Worm (Caenorhabditis elegans) whole organism, L4 larva: ENCODE data around the gene tiar-1.

ENCODE experiments used
- F26F4.8 ChIP-seq: fragments of 200-800 bp; sonication (Bioruptor generic); conservative IDR thresholded peaks from 2 replicates; pipeline ENCODE4 v1.3.6; 2022; ENCODE audit warnings: missing genetic modification characterization, missing compliant biosample characterization
- ama-1 ChIP-seq: fragments of 150-350 bp; optimal IDR thresholded peaks from 2 replicates; lab custom pipeline; 2014; ENCODE audit warnings: inconsistent platforms, mixed read lengths
- arid-1 ChIP-seq: fragments of 200-800 bp; sonication (Bioruptor generic); conservative IDR thresholded peaks from 2 replicates; pipeline ENCODE4 v1.3.6; 2022; ENCODE audit warnings: missing genetic modification reagents, missing genetic modification characterization, missing compliant biosample characterization
- attf-4 ChIP-seq: sonication (generic microtip); optimal IDR thresholded peaks from 3 replicates; lab custom pipeline; 2017; ENCODE audit warnings: missing biosample characterization, missing genetic modification characterization
- ceh-20 ChIP-seq: fragments of 200-800 bp; sonication (Bioruptor generic); IDR thresholded peaks from 2 replicates; pipeline ENCODE4 v1.3.6; 2022; ENCODE audit warnings: missing genetic modification reagents, missing genetic modification characterization, missing compliant biosample characterization
- ceh-32 ChIP-seq: sonication (generic microtip); optimal IDR thresholded peaks from 2 replicates; lab custom pipeline; 2016; ENCODE audit warnings: mild to moderate bottlenecking, missing genetic modification characterization, missing compliant biosample characterization; ENCODE audit not compliant: poor library complexity
- ceh-44 ChIP-seq: fragments of 200-800 bp; sonication (Bioruptor generic); IDR thresholded peaks from 2 replicates; pipeline ENCODE4 v1.3.6; 2022; ENCODE audit warnings: missing genetic modification reagents, missing genetic modification characterization, missing compliant biosample characterization
- ceh-82 ChIP-seq: sonication (generic microtip); optimal IDR thresholded peaks from 2 replicates; lab custom pipeline; 2017; ENCODE audit warnings: missing biosample characterization, missing genetic modification characterization
- daf-16 ChIP-seq, 3 experiments: sonication (generic microtip); optimal IDR thresholded peaks; 2 replicates each; lab custom pipeline; 2016 to 2017; ENCODE audit warnings: missing genetic modification characterization in 3 of 3, missing genetic modification reagents in 3 of 3, mild to moderate bottlenecking in 2 of 3, missing compliant biosample characterization in 2 of 3, missing biosample characterization in 1 of 3, moderate library complexity in 1 of 3
- daf-8 ChIP-seq: fragments of 200-800 bp; sonication (Bioruptor generic); IDR thresholded peaks from 2 replicates; pipeline ENCODE4 v1.3.6; 2022; ENCODE audit warnings: missing genetic modification characterization, missing compliant biosample characterization
- dmd-6 ChIP-seq: fragments of 200-800 bp; sonication (Bioruptor generic); IDR thresholded peaks from 2 replicates; pipeline ENCODE4 v1.3.6; 2022; ENCODE audit warnings: missing genetic modification reagents, missing genetic modification characterization, missing compliant biosample characterization
- dve-1 ChIP-seq: sonication (generic microtip); optimal IDR thresholded peaks from 2 replicates; lab custom pipeline; 2017; ENCODE audit warnings: antibody characterized with exemption, mild to moderate bottlenecking, missing genetic modification characterization, missing compliant biosample characterization; ENCODE audit not compliant: insufficient read depth
- hlh-11 ChIP-seq: fragments of 200-800 bp; sonication (Bioruptor generic); optimal IDR thresholded peaks from 2 replicates; lab custom pipeline; 2018; ENCODE audit warnings: mild to moderate bottlenecking, missing genetic modification characterization, missing compliant biosample characterization
- lin-1 ChIP-seq: fragments of 200-800 bp; sonication (Bioruptor generic); IDR thresholded peaks from 2 replicates; pipeline ENCODE4 v1.3.6; 2022; ENCODE audit warnings: missing genetic modification reagents, missing genetic modification characterization, missing compliant biosample characterization
- lin-15B ChIP-seq: fragments of 150-350 bp; sonication (generic microtip); optimal IDR thresholded peaks from 3 replicates; lab custom pipeline; 2014; ENCODE audit warnings: missing biosample characterization, missing genetic modification characterization
- lin-39 ChIP-seq: fragments of 150-350 bp; optimal IDR thresholded peaks from 2 replicates; lab custom pipeline; 2014; ENCODE audit warnings: missing biosample characterization, missing genetic modification reagents, missing genetic modification characterization
- lsy-2 ChIP-seq, 2 experiments: fragments of 150-350 bp in 1 of 2; sonication (generic microtip) in 1 of 2; optimal IDR thresholded peaks; 2 replicates each; lab custom pipeline; 2014 to 2017; ENCODE audit warnings: missing biosample characterization in 2 of 2, missing genetic modification characterization in 2 of 2
- mxl-3 ChIP-seq: fragments of 200-800 bp; sonication (Bioruptor generic); optimal IDR thresholded peaks from 2 replicates; lab custom pipeline; 2018; ENCODE audit warnings: mild to moderate bottlenecking, missing genetic modification characterization, missing compliant biosample characterization
- nhr-28 ChIP-seq: fragments of 150-350 bp; optimal IDR thresholded peaks from 2 replicates; lab custom pipeline; 2014; ENCODE audit warnings: missing biosample characterization, missing genetic modification characterization
- nhr-42 ChIP-seq: fragments of 200-800 bp; sonication (Bioruptor generic); IDR thresholded peaks from 2 replicates; pipeline ENCODE4 v1.3.6; 2022; ENCODE audit warnings: missing genetic modification characterization, missing compliant biosample characterization
- nhr-6 ChIP-seq: fragments of 150-350 bp; optimal IDR thresholded peaks from 2 replicates; lab custom pipeline; 2014; ENCODE audit warnings: missing biosample characterization, missing genetic modification characterization
- pha-4 ChIP-seq, 2 experiments: fragments of 150-350 bp in 1 of 2; fragments of 200-800 bp in 1 of 2; sonication (Bioruptor generic) in 1 of 2; IDR thresholded peaks in 1 of 2; optimal IDR thresholded peaks in 1 of 2; 2 replicates each; pipeline versions ENCODE4 v1.3.6 to Lab custom; 2014 to 2022; ENCODE audit warnings: missing genetic modification characterization in 2 of 2, missing genetic modification reagents in 2 of 2, missing biosample characterization in 1 of 2, missing compliant biosample characterization in 1 of 2
- php-3 ChIP-seq: fragments of 200-800 bp; sonication (Bioruptor generic); IDR thresholded peaks from 2 replicates; pipeline ENCODE4 v1.3.6; 2022; ENCODE audit warnings: missing genetic modification reagents, missing genetic modification characterization, missing compliant biosample characterization
- pqm-1 ChIP-seq: sonication (generic microtip); optimal IDR thresholded peaks from 2 replicates; lab custom pipeline; 2017; ENCODE audit warnings: missing biosample characterization, missing genetic modification characterization
- skn-1 ChIP-seq: fragments of 150-350 bp; optimal IDR thresholded peaks from 2 replicates; lab custom pipeline; 2014; ENCODE audit warnings: missing biosample characterization, missing genetic modification characterization
- snpc-4 ChIP-seq: fragments of 150-350 bp; optimal IDR thresholded peaks from 2 replicates; lab custom pipeline; 2014; ENCODE audit warnings: missing biosample characterization, missing genetic modification characterization
- unc-130 ChIP-seq: sonication (generic microtip); optimal IDR thresholded peaks from 2 replicates; lab custom pipeline; 2016; ENCODE audit warnings: missing genetic modification reagents, missing genetic modification characterization, missing compliant biosample characterization
- unc-62 ChIP-seq, 3 experiments: fragments of 150-350 bp in 1 of 3; sonication (generic microtip); optimal IDR thresholded peaks in 2 of 3; peaks in 1 of 3; 1 replicate in 1 of 3; 2 replicates in 2 of 3; lab custom pipeline; 2014 to 2017; ENCODE audit warnings: missing biosample characterization in 3 of 3, missing genetic modification characterization in 3 of 3, missing genetic modification reagents in 3 of 3, missing genotype in 1 of 3
- zag-1 ChIP-seq: fragments of 150-350 bp; optimal IDR thresholded peaks from 2 replicates; lab custom pipeline; 2014; ENCODE audit warnings: missing biosample characterization, missing genetic modification characterization
- zip-2 ChIP-seq: fragments of 150-350 bp; optimal IDR thresholded peaks from 2 replicates; lab custom pipeline; 2014; ENCODE audit warnings: missing biosample characterization, missing genetic modification characterization
- ztf-11 ChIP-seq: fragments of 150-350 bp; optimal IDR thresholded peaks from 2 replicates; lab custom pipeline; 2014; ENCODE audit warnings: missing biosample characterization, missing genetic modification characterization

The tiar-1 gene

ce11 chrII:5748395-5748794 lies 33.8 kb upstream of the tiar-1 start (continued):
- peak in 1 of 2 experiments; percentile 0 for TF ChIP-seq daf-16 (GFP tag; optimal IDR thresholded peaks at IDR 0.05; lab: Kevin White, UChicago)
- peak; percentile 78 for TF ChIP-seq daf-16 (tag; optimal IDR thresholded peaks at IDR 0.05; lab: Kevin White, UChicago)
- TF ChIP-seq nhr-6, result no peak
- TF ChIP-seq nhr-42 (GFP tag; lab: Robert Waterston, UW), result no peak
- TF ChIP-seq lsy-2 (tag; optimal IDR thresholded peaks at IDR 0.05; lab: Kevin White, UChicago), result no peak
- peak; percentile 28; the same call in 1 of the 2 replicates for TF ChIP-seq php-3 (GFP tag; lab: Robert Waterston, UW)
- TF ChIP-seq pha-4 (GFP tag; IDR thresholded peaks at IDR 0.05; lab: Robert Waterston, UW), result peak; percentile 25; the same call in 1 of the 2 replicates
- no peak for TF ChIP-seq pha-4 (tag; optimal IDR thresholded peaks at IDR 0.05; lab: Kevin White, UChicago)
- TF ChIP-seq mxl-3, result peak; percentile 14

DNA sequence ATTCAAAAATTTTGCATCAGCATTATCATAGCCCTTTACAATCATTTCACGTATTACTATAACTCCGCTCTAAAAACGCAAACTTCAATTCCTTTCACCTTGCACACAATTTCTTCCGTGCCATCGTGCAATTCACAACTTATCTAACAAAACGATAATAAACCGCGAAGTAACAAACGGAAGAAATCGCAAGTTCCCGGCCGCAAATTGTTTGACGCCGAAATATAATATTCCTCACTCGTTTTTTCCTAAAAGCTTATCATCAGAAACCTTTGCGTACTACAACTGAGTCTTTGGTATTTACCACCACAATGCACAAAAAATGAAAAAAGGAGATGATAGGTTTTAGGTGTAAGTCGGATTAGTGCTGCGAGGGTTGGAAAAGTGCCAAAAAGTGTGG lies 32.7 kb upstream of the tiar-1 start:
- TF ChIP-seq nhr-28 (tag; lab: Kevin White, UChicago) (peak; percentile 72), hlh-11 (tag; lab: Kevin White, UChicago) (peak; percentile 30), pqm-1 (tag; lab: Kevin White, UChicago) (peak; percentile 73), ceh-20 (GFP tag; lab: Robert Waterston, UW) (no peak), ama-1 (no peak), dmd-6 (GFP tag; lab: Robert Waterston, UW) (peak; percentile 21; the same call in 1 of the 2 replicates), daf-16 (GFP tag; optimal IDR thresholded peaks at IDR 0.05; lab: Kevin White, UChicago) (no peak), daf-16 (tag; optimal IDR thresholded peaks at IDR 0.05; lab: Kevin White, UChicago) (peak; percentile 27), unc-130 (no peak)

ce11 chrII:5745088-5745487 lies 30.5 kb upstream of the tiar-1 start, which contains the start of gene F10C1.9:
Gene F10C1.9 (minus strand): TSS chrII:5745284.
- TF ChIP-seq dmd-6 (GFP tag; lab: Robert Waterston, UW) (0 out of 2 replicates have a peak, but pooled peaks have one; percentile 17), pha-4 (GFP tag; IDR thresholded peaks at IDR 0.05; lab: Robert Waterston, UW) (no peak), pha-4 (tag; optimal IDR thresholded peaks at IDR 0.05; lab: Kevin White, UChicago) (no peak)

DNA sequence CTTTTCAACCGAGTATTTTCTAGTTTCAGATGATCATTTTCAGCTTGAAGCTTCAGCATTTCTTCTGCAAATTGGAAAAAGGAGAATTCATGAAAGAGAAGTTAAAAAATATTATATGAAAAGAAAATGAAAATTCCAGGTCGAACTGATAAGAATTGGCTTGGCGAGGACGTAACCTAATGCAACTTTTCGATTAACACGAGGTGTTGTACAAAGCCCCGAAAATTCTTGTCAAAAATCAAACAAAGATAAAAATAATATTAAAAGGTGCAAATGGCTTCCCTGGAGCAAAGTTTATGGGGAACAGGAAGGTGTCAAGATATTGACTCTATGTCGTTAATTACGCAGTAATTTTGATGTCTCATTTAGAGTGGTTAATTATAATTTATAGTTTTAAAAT lies 29.7 kb upstream of the tiar-1 start:
- TF ChIP-seq dve-1 (tag; lab: Kevin White, UChicago) (peak; percentile 59), dmd-6 (GFP tag; lab: Robert Waterston, UW) (peak; percentile 55), ceh-44 (no peak), pqm-1 (tag; lab: Kevin White, UChicago) (peak; percentile 52)

DNA sequence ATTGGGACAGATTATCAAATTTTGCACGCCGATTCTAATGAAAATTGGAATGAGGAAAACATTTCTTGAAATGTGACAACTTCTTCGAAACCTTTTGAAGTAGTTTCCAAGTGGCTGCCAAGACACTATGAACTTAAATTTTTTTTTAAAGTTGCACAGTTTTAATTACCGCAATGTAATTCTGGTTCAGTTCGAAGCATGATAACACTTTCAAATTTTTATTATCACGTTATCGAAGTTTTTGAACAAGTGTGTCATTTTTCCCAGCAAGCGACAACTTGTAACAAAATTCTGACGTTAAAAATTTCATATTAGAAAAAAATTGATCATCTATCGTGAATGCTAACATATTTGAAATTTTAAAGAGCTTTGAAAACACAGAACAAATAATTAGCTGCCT lies 28.1 kb upstream of the tiar-1 start:
- TF ChIP-seq ceh-32, result no peak
- TF ChIP-seq zag-1 (tag; lab: Kevin White, UChicago), result no peak
- no peak for TF ChIP-seq lin-15B (tag; lab: Kevin White, UChicago)
- TF ChIP-seq dmd-6 (GFP tag; lab: Robert Waterston, UW), result 0 out of 2 replicates have a peak, but pooled peaks have one; percentile 9
- peak; percentile 71 for TF ChIP-seq pqm-1 (tag; lab: Kevin White, UChicago)

DNA sequence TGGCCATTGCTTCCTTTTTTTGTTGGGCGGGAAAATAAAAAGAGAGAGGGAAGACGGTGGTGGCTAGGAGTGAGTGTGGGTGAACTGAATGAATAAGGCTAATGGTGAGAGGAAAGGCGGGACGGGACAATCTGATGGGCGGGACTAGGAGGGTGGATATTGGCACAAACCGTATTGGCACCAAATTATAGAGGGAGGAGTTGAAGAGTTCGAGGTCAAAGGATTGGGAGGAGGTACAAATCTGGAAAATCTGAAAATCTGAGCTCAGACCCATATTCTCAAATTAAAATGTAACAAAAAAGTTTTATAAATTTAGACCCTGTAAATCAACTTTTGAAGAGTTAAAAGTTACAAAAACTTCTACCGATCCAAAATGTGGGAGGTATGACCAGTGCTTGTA lies 24.2 kb upstream of the tiar-1 start, which contains the start of gene hlh-14:
TSS of gene hlh-14 (minus strand) at position 101 of the 400 bp plus-strand sequence.
- no peak for TF ChIP-seq F26F4.8 (GFP tag; lab: Robert Waterston, UW)
- TF ChIP-seq arid-1, result no peak
- TF ChIP-seq skn-1 (tag; lab: Kevin White, UChicago), result no peak
- no peak for TF ChIP-seq lin-39 (tag; lab: Kevin White, UChicago)
- TF ChIP-seq unc-62 (GFP tag; optimal IDR thresholded peaks at IDR 0.05 in 1 of 2; lab: Kevin White, UChicago), result no peak
- TF ChIP-seq unc-62 (tag; optimal IDR thresholded peaks at IDR 0.05; lab: Kevin White, UChicago), result no peak
- TF ChIP-seq snpc-4 (tag; lab: Kevin White, UChicago), result no peak
- TF ChIP-seq lin-1 (GFP tag; lab: Robert Waterston, UW), result no peak
- TF ChIP-seq ceh-82, result no peak
- no peak for TF ChIP-seq attf-4 (tag; lab: Kevin White, UChicago)
- no peak for TF ChIP-seq nhr-28 (tag; lab: Kevin White, UChicago)
- no peak for TF ChIP-seq daf-8 (GFP tag; lab: Robert Waterston, UW)
- no peak for TF ChIP-seq zip-2 (tag; lab: Kevin White, UChicago)
- TF ChIP-seq ztf-11 (tag; lab: Kevin White, UChicago), result no peak
